Fruit fly (Drosophila melanogaster) whole organism, embryonic: ENCODE measurements around the gene CG15741.
A peak's percentile ranks its signal among the peaks of the same experiment; 100 is the strongest.

Experiments used
- Adf1 ChIP-seq: fragments of 200-800 bp; sonication (Bioruptor generic); IDR thresholded peaks from 2 replicates; pipeline ENCODE4 v1.3.6; 2022; ENCODE audit warnings: missing biosample characterization, missing genetic modification characterization
- CG10209 ChIP-seq: fragments of 200-800 bp; sonication (Bioruptor generic); optimal IDR thresholded peaks from 3 replicates; lab custom pipeline; 2017; ENCODE audit warnings: missing biosample characterization, mild to moderate bottlenecking, missing genetic modification characterization, missing genetic modification reagents
- CG10979 ChIP-seq: fragments of 200-800 bp; sonication (Bioruptor generic); optimal IDR thresholded peaks from 2 replicates; lab custom pipeline; 2018; ENCODE audit warnings: missing biosample characterization, mild to moderate bottlenecking, missing genetic modification characterization, moderate library complexity
- CG11560 ChIP-seq: fragments of 200-800 bp; sonication (Bioruptor generic); IDR thresholded peaks from 3 replicates; pipeline ENCODE4 v1.3.6; 2022; ENCODE audit warnings: missing biosample characterization, missing genetic modification characterization
- CG12942 ChIP-seq: fragments of 200-800 bp; sonication (Bioruptor generic); optimal IDR thresholded peaks from 3 replicates; lab custom pipeline; 2016; ENCODE audit warnings: missing biosample characterization, missing genetic modification characterization
- CG13424 ChIP-seq: fragments of 200-800 bp; sonication (Bioruptor generic); optimal IDR thresholded peaks from 2 replicates; lab custom pipeline; 2019; ENCODE audit warnings: missing biosample characterization, mild to moderate bottlenecking, missing genetic modification characterization, moderate library complexity
- CG13894 ChIP-seq: fragments of 200-800 bp; sonication (Bioruptor generic); optimal IDR thresholded peaks from 3 replicates; lab custom pipeline; 2018; ENCODE audit warnings: missing biosample characterization, mild to moderate bottlenecking, missing genetic modification characterization, moderate library complexity
- CG14050 ChIP-seq: fragments of 200-800 bp; sonication (Bioruptor generic); IDR thresholded peaks from 3 replicates; pipeline ENCODE4 v1.3.6; 2022; ENCODE audit warnings: missing biosample characterization, missing genetic modification characterization
- CG15601 ChIP-seq: fragments of 200-800 bp; sonication (Bioruptor generic); optimal IDR thresholded peaks from 3 replicates; lab custom pipeline; 2019; ENCODE audit warnings: missing biosample characterization, mild to moderate bottlenecking, missing genetic modification characterization, moderate library complexity
- CG2129 ChIP-seq: fragments of 200-800 bp; sonication (Bioruptor generic); IDR thresholded peaks from 2 replicates; pipeline ENCODE4 v1.3.6; 2022; ENCODE audit warnings: missing biosample characterization, missing genetic modification characterization; ENCODE audit not compliant: partially characterized antibody
- CG2889 ChIP-seq: fragments of 200-800 bp; sonication (Bioruptor generic); IDR thresholded peaks from 3 replicates; pipeline ENCODE4 v1.3.6; 2022; ENCODE audit warnings: missing biosample characterization, missing genetic modification characterization
- CG30431 ChIP-seq: fragments of 200-800 bp; sonication (Bioruptor generic); optimal IDR thresholded peaks from 2 replicates; lab custom pipeline; 2017; ENCODE audit warnings: missing biosample characterization, missing genetic modification characterization
- CG34422 ChIP-seq: fragments of 200-800 bp; sonication (Bioruptor generic); IDR thresholded peaks from 3 replicates; pipeline ENCODE4 v1.3.6; 2022; ENCODE audit warnings: missing biosample characterization, missing genetic modification characterization
- CG3726 ChIP-seq: fragments of 200-800 bp; sonication (Bioruptor generic); IDR thresholded peaks from 3 replicates; pipeline ENCODE4, ENCODE4 v1.3.6; 2022; ENCODE audit warnings: missing biosample characterization, missing genetic modification characterization
- CG4282 ChIP-seq: fragments of 200-800 bp; sonication (Bioruptor generic); optimal IDR thresholded peaks from 2 replicates; lab custom pipeline; 2016; ENCODE audit warnings: missing biosample characterization, missing genetic modification characterization
- CG4854 ChIP-seq: fragments of 200-800 bp; sonication (Bioruptor generic); optimal IDR thresholded peaks from 2 replicates; lab custom pipeline; 2016; ENCODE audit warnings: missing biosample characterization, missing genetic modification characterization, inconsistent platforms
- CG6254 ChIP-seq: fragments of 200-800 bp; sonication (Bioruptor generic); optimal IDR thresholded peaks from 3 replicates; lab custom pipeline; 2017; ENCODE audit warnings: mild to moderate bottlenecking, missing biosample characterization, missing genetic modification reagents, missing genetic modification characterization
- CG6791 ChIP-seq: fragments of 200-800 bp; sonication (Bioruptor generic); IDR thresholded peaks from 3 replicates; pipeline ENCODE4 v1.3.6; 2022; ENCODE audit warnings: missing biosample characterization, missing genetic modification characterization; ENCODE audit not compliant: partially characterized antibody
- CG6854 ChIP-seq: fragments of 200-800 bp; sonication (Bioruptor generic); optimal IDR thresholded peaks from 3 replicates; lab custom pipeline; 2017; ENCODE audit warnings: missing biosample characterization, mild to moderate bottlenecking, missing genetic modification characterization
- CG7963 ChIP-seq: fragments of 200-800 bp; sonication (Bioruptor generic); IDR thresholded peaks from 3 replicates; pipeline ENCODE4 v1.3.6; 2022; ENCODE audit warnings: missing biosample characterization, missing genetic modification characterization; ENCODE audit not compliant: partially characterized antibody
- CG8290 ChIP-seq, 3 experiments: fragments of 200-800 bp; sonication (Bioruptor generic); optimal IDR thresholded peaks; 2 replicates each; lab custom pipeline; 2016 to 2019; ENCODE audit warnings: missing biosample characterization in 3 of 3, missing genetic modification characterization in 3 of 3, mild to moderate bottlenecking in 2 of 3, moderate library complexity in 1 of 3
- CG9817 ChIP-seq: fragments of 200-800 bp; sonication (Bioruptor generic); optimal IDR thresholded peaks from 2 replicates; lab custom pipeline; 2018; ENCODE audit warnings: missing biosample characterization, mild to moderate bottlenecking, missing genetic modification characterization, moderate library complexity
- CG9876 ChIP-seq: fragments of 200-800 bp; sonication (Bioruptor generic); optimal IDR thresholded peaks from 2 replicates; lab custom pipeline; 2016; ENCODE audit warnings: missing biosample characterization, missing genetic modification characterization
- Hmr ChIP-seq: fragments of 200-800 bp; sonication (Bioruptor generic); optimal IDR thresholded peaks from 3 replicates; lab custom pipeline; 2017; ENCODE audit warnings: mild to moderate bottlenecking, missing biosample characterization, missing genetic modification reagents, missing genetic modification characterization
- Meics ChIP-seq: fragments of 200-800 bp; sonication (Bioruptor generic); optimal IDR thresholded peaks from 2 replicates; lab custom pipeline; 2017; ENCODE audit warnings: missing biosample characterization, mild to moderate bottlenecking, missing genetic modification characterization
- Pdp1 ChIP-seq, 2 experiments: fragments of 200-800 bp; sonication (Bioruptor generic); optimal IDR thresholded peaks; 3 replicates each; lab custom pipeline; 2016; ENCODE audit warnings: missing biosample characterization in 2 of 2, missing genetic modification characterization in 2 of 2, mild to moderate bottlenecking in 1 of 2, moderate library complexity in 1 of 2
- Sry-δ ChIP-seq: fragments of 200-800 bp; sonication (Bioruptor generic); optimal IDR thresholded peaks from 2 replicates; lab custom pipeline; 2016; ENCODE audit warnings: missing biosample characterization, missing genetic modification characterization
- Stat92E ChIP-seq, 3 experiments: fragments of >200 bp in 2 of 3; fragments of 200-800 bp in 1 of 3; sonication (Bioruptor generic) in 1 of 3; optimal IDR thresholded peaks; 2 replicates each; lab custom pipeline; 2017 to 2019; ENCODE audit warnings: missing biosample characterization in 3 of 3, missing genetic modification characterization in 3 of 3, mild to moderate bottlenecking in 1 of 3, moderate library complexity in 1 of 3
- ac ChIP-seq: fragments of 200-800 bp; sonication (Bioruptor generic); optimal IDR thresholded peaks from 3 replicates; lab custom pipeline; 2017; ENCODE audit warnings: missing biosample characterization, mild to moderate bottlenecking, missing genetic modification characterization
- dimm ChIP-seq: fragments of 200-800 bp; sonication (Bioruptor generic); IDR thresholded peaks from 2 replicates; pipeline ENCODE4 v1.3.6; 2022; ENCODE audit warnings: missing biosample characterization, missing genetic modification characterization
- en ChIP-seq: fragments of 200-800 bp; sonication (Bioruptor generic); optimal IDR thresholded peaks from 2 replicates; lab custom pipeline; 2016; ENCODE audit warnings: missing biosample characterization, missing genetic modification characterization
- ewg ChIP-seq: fragments of 200-800 bp; sonication (Bioruptor generic); optimal IDR thresholded peaks from 3 replicates; lab custom pipeline; 2017; ENCODE audit warnings: mild to moderate bottlenecking, missing biosample characterization, missing genetic modification reagents, missing genetic modification characterization
- gcm ChIP-seq: fragments of 200-800 bp; sonication (Bioruptor generic); optimal IDR thresholded peaks from 2 replicates; lab custom pipeline; 2019; ENCODE audit warnings: missing biosample characterization, mild to moderate bottlenecking, missing genetic modification characterization, moderate library complexity
- hth ChIP-seq: fragments of >200 bp; optimal IDR thresholded peaks from 2 replicates; lab custom pipeline; 2017; ENCODE audit warnings: inconsistent platforms
- kah ChIP-seq: fragments of 200-800 bp; sonication (Bioruptor generic); optimal IDR thresholded peaks from 2 replicates; lab custom pipeline; 2018; ENCODE audit warnings: missing biosample characterization, mild to moderate bottlenecking, missing genetic modification characterization
- knrl ChIP-seq: fragments of 200-800 bp; sonication (Bioruptor generic); IDR thresholded peaks from 3 replicates; pipeline ENCODE4 v1.3.6; 2022; ENCODE audit warnings: missing biosample characterization, missing genetic modification characterization; ENCODE audit not compliant: partially characterized antibody
- lab ChIP-seq: fragments of 200-800 bp; sonication (Bioruptor generic); optimal IDR thresholded peaks from 3 replicates; lab custom pipeline; 2017; ENCODE audit warnings: missing biosample characterization, missing genetic modification characterization, mild to moderate bottlenecking, moderate library complexity, missing genetic modification reagents
- luna ChIP-seq: fragments of 200-800 bp; sonication (Bioruptor generic); optimal IDR thresholded peaks from 2 replicates; lab custom pipeline; 2016; ENCODE audit warnings: missing biosample characterization, missing genetic modification characterization
- pum ChIP-seq: fragments of 200-800 bp; sonication (Bioruptor generic); optimal IDR thresholded peaks from 2 replicates; lab custom pipeline; 2016; ENCODE audit warnings: missing biosample characterization, missing genetic modification characterization
- row ChIP-seq: fragments of 200-800 bp; sonication (Bioruptor generic); IDR thresholded peaks from 3 replicates; pipeline ENCODE4 v1.3.6; 2022; ENCODE audit warnings: missing biosample characterization, missing genetic modification characterization
- schlank ChIP-seq: fragments of 200-800 bp; sonication (Bioruptor generic); optimal IDR thresholded peaks from 2 replicates; lab custom pipeline; 2018; ENCODE audit warnings: missing biosample characterization, mild to moderate bottlenecking, missing genetic modification characterization
- shn ChIP-seq: fragments of 200-800 bp; sonication (Bioruptor generic); optimal IDR thresholded peaks from 3 replicates; lab custom pipeline; 2016; ENCODE audit warnings: missing biosample characterization, missing genetic modification characterization
- sima ChIP-seq: fragments of 200-800 bp; sonication (Bioruptor generic); optimal IDR thresholded peaks from 2 replicates; lab custom pipeline; 2016; ENCODE audit warnings: missing biosample characterization, missing genetic modification characterization
- sr ChIP-seq: fragments of 200-800 bp; sonication (Bioruptor generic); IDR thresholded peaks from 3 replicates; pipeline ENCODE4 v1.3.6; 2022; ENCODE audit warnings: missing biosample characterization, missing genetic modification characterization
- toy ChIP-seq: fragments of 200-800 bp; sonication (Bioruptor generic); IDR thresholded peaks from 2 replicates; pipeline ENCODE4 v1.3.6; 2022; ENCODE audit warnings: missing biosample characterization, missing genetic modification characterization
- wor ChIP-seq: fragments of 200-800 bp; sonication (Bioruptor generic); IDR thresholded peaks from 2 replicates; pipeline ENCODE4 v1.3.6; 2022; ENCODE audit warnings: missing biosample characterization, missing genetic modification characterization
- zf30C ChIP-seq: fragments of 200-800 bp; sonication (Bioruptor generic); optimal IDR thresholded peaks from 3 replicates; lab custom pipeline; 2018; ENCODE audit warnings: missing biosample characterization, mild to moderate bottlenecking, missing genetic modification characterization

The CG15741 gene

DNA sequence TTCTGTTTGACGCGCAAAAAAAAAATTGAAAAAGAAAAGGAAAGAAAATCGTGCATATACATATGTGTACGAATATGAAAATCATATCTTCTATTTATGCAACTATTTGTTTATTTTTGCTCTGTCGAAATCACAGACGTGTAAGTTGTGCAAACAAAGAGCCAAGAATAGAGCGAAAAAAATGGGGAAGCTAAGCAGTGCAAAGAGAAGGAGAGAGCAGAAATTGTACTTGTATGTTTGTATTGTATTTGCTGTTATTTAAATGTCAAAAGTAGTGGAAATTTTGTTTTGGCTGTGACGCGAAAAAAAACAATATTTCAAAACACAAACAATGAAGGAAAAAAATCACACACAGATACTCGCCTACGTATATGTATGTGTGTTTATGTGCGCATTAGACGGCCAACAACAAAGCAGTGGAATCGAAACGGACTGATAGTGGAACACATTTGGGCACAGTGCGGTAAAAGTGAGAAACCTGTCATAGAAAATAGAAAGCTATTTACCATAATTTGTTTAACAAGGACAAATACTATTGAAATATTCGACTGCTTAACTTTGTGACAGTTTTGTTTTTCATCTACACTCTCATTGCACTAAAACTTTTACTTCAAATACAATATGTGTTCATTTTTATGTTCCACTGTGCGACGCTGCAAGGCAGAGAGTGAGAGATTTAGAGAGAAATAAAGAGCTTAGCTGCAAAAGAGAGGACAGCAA, 19.6 kb downstream of the CG15741 start (continued):
- TF ChIP-seq CG3726 (GFP tag; lab: Robert Waterston, UW), result peak; percentile 91
- TF ChIP-seq shn (GFP tag; lab: Kevin White, UChicago), result peak; percentile 95
- peak; percentile 42; the same call in 1 of the 3 replicates for TF ChIP-seq CG6791 (GFP tag; lab: Robert Waterston, UW)
- peak; percentile 92 for TF ChIP-seq CG6254 (GFP tag; lab: Kevin White, UChicago)
- TF ChIP-seq Pdp1 (GFP tag; optimal IDR thresholded peaks at IDR 0.05; lab: Kevin White, UChicago), result peak; percentile 63 to 95
- TF ChIP-seq CG15601 (tag; lab: Kevin White, UChicago), result peak; percentile 91
- peak; percentile 80 for TF ChIP-seq CG13894
- peak; percentile 95 for TF ChIP-seq CG14050 (GFP tag; lab: Robert Waterston, UW)
- peak; percentile 96 for TF ChIP-seq lab (GFP tag; lab: Kevin White, UChicago)
- peak in 1 of 3 experiments; percentile 71 for TF ChIP-seq Stat92E (GFP tag; optimal IDR thresholded peaks at IDR 0.05; lab: Kevin White, UChicago)
- peak; percentile 68; the same call in 2 of the 3 replicates for TF ChIP-seq CG11560 (tag; lab: Robert Waterston, UW)
- TF ChIP-seq ac (GFP tag; lab: Kevin White, UChicago), result peak; percentile 80
- peak; percentile 98 for TF ChIP-seq CG4282
- TF ChIP-seq CG34422 (GFP tag; lab: Robert Waterston, UW), result peak; percentile 94
- TF ChIP-seq CG4854 (GFP tag; lab: Kevin White, UChicago), result peak; percentile 84
- peak; percentile 95 for TF ChIP-seq pum
- peak; percentile 90 for TF ChIP-seq CG30431 (GFP tag; lab: Kevin White, UChicago)
- TF ChIP-seq hth (lab: Kevin White, UChicago), result no peak
- peak; percentile 93 for TF ChIP-seq CG10209 (GFP tag; lab: Kevin White, UChicago)
- peak; percentile 66 for TF ChIP-seq Adf1 (GFP tag; lab: Robert Waterston, UW)
- TF ChIP-seq CG10979, result peak; percentile 94
- TF ChIP-seq ewg (GFP tag; lab: Kevin White, UChicago), result peak; percentile 91
- TF ChIP-seq zf30C (GFP tag; lab: Kevin White, UChicago), result no peak
- TF ChIP-seq CG6854 (GFP tag; lab: Kevin White, UChicago), result peak; percentile 84
- TF ChIP-seq dimm (GFP tag; lab: Robert Waterston, UW), result peak; percentile 86
- peak; percentile 84 for TF ChIP-seq sr
- peak; percentile 87 for TF ChIP-seq CG9817 (tag; lab: Kevin White, UChicago)
- peak; percentile 84 for TF ChIP-seq CG9876 (GFP tag; lab: Kevin White, UChicago)
- peak; percentile 80 for TF ChIP-seq kah (GFP tag; lab: Kevin White, UChicago)
- no peak for TF ChIP-seq CG2129 (GFP tag; lab: Robert Waterston, UW)
- peak; percentile 87 for TF ChIP-seq schlank (tag; lab: Kevin White, UChicago)
- TF ChIP-seq toy (GFP tag; lab: Robert Waterston, UW), result peak; percentile 80
- TF ChIP-seq Meics (GFP tag; lab: Kevin White, UChicago), result peak; percentile 92
- TF ChIP-seq CG7963 (GFP tag; lab: Robert Waterston, UW), result 0 out of 3 replicates have a peak, but pooled peaks have one; percentile 19
- peak; percentile 57; the same call in 2 of the 3 replicates for TF ChIP-seq knrl (GFP tag; lab: Robert Waterston, UW)
- TF ChIP-seq CG8290 (GFP tag; optimal IDR thresholded peaks at IDR 0.05; lab: Kevin White, UChicago), result peak; percentile 79
- peak; percentile 67 to 97 for TF ChIP-seq CG8290 (tag; optimal IDR thresholded peaks at IDR 0.05; lab: Kevin White, UChicago)
- peak; percentile 85 for TF ChIP-seq wor (GFP tag; lab: Robert Waterston, UW)
- TF ChIP-seq gcm (GFP tag; lab: Kevin White, UChicago), result peak; percentile 96
- TF ChIP-seq Hmr, result peak; percentile 95
- peak; percentile 93 for TF ChIP-seq CG12942 (GFP tag; lab: Kevin White, UChicago)
- TF ChIP-seq CG13424 (tag; lab: Kevin White, UChicago), result peak; percentile 95
- TF ChIP-seq luna (GFP tag; lab: Kevin White, UChicago), result peak; percentile 77
- TF ChIP-seq Sry-δ, result peak; percentile 58
- TF ChIP-seq sima (GFP tag; lab: Kevin White, UChicago), result peak; percentile 82
- TF ChIP-seq row (GFP tag; lab: Robert Waterston, UW), result peak; percentile 97
- peak; percentile 90 for TF ChIP-seq CG2889 (GFP tag; lab: Robert Waterston, UW)
- TF ChIP-seq en (GFP tag; lab: Kevin White, UChicago), result peak; percentile 93
